Fruit fly (Drosophila melanogaster): ENCODE results near the gene cv.

The cv gene

DNA sequence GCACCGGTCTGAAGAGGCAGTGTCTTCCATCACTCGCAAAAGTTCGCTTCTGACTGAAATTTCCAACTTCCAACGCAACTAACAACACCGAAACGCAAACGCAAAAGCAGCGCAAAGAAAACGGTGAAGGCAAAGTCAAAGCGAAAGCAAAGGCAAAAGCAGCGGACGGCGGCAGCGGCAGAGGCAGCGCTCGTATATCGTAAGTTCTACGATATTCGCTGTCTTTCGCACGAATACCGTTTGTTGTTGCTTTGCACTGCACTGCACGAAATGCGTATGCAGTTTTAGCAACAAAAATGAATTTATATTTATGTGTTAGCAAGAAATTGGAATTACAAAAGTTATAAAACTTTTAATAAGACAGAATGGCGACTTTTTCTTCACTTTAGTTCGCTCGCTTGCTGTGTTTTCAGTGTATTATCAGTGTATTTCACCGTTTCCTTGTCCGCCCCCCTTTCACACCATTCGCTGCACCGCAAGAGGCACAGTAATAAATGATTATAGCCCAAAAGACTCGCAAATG, 41.3 kb upstream of the cv start, which contains the start of gene OtopLa (continued):
- TF ChIP-seq CG6854 (GFP tag; optimal IDR thresholded peaks at IDR 0.05) (peak; percentile 67), vnd (GFP tag; IDR thresholded peaks at IDR 0.05; ENCODE audit: partially characterized antibody) (no peak), CG3847 (GFP tag; IDR thresholded peaks at IDR 0.05) (peak; percentile 75), Gsc (GFP tag; IDR thresholded peaks at IDR 0.05) (peak; percentile 60), zf30C (GFP tag; optimal IDR thresholded peaks at IDR 0.05) (peak; percentile 74), CG2712 (tag; optimal IDR thresholded peaks at IDR 0.05) (peak; percentile 84), row (GFP tag; IDR thresholded peaks at IDR 0.05) (peak; percentile 84), Mad (GFP tag; optimal IDR thresholded peaks at IDR 0.05) (peak; percentile 55), CG11696 (GFP tag; IDR thresholded peaks at IDR 0.05) (peak; percentile 50), gcm2 (GFP tag; optimal IDR thresholded peaks at IDR 0.05) (peak; percentile 52), sens (GFP tag) (peak; percentile 99), CG13287 (GFP tag; IDR thresholded peaks at IDR 0.05; ENCODE audit: partially characterized antibody) (no peak), D19B (GFP tag; optimal IDR thresholded peaks at IDR 0.05) (peak; percentile 55), knrl (GFP tag; IDR thresholded peaks at IDR 0.05; ENCODE audit: partially characterized antibody) (no peak), Rfx (GFP tag; IDR thresholded peaks at IDR 0.05) (peak; percentile 83), CG10959 (GFP tag; IDR thresholded peaks at IDR 0.05) (peak; percentile 80), ci (GFP tag; IDR thresholded peaks at IDR 0.05) (peak; percentile 96), CG7271 (tag; optimal IDR thresholded peaks at IDR 0.05) (peak; percentile 2), Bteb2 (GFP tag; optimal IDR thresholded peaks at IDR 0.05) (peak; percentile 57), Aef1 (GFP tag; IDR thresholded peaks at IDR 0.05) (peak; percentile 75), jumu (GFP tag; optimal IDR thresholded peaks at IDR 0.05) (peak; percentile 80), Optix (GFP tag; IDR thresholded peaks at IDR 0.05) (peak; percentile 79), Awh (GFP tag; IDR thresholded peaks at IDR 0.05) (peak; percentile 89), maf-S (GFP tag; optimal IDR thresholded peaks at IDR 0.05) (peak; percentile 56), slou (GFP tag; optimal IDR thresholded peaks at IDR 0.05) (peak; percentile 73), CG32772 (GFP tag; IDR thresholded peaks at IDR 0.05) (peak; percentile 80), CG4360 (GFP tag; IDR thresholded peaks at IDR 0.05) (peak; percentile 72), schlank (tag; optimal IDR thresholded peaks at IDR 0.05) (peak; percentile 26), CG2889 (GFP tag; IDR thresholded peaks at IDR 0.05) (peak; percentile 68; the same call in 2 of the 3 replicates), phol (tag; optimal IDR thresholded peaks at IDR 0.05) (peak; percentile 87), Asciz (GFP tag; optimal IDR thresholded peaks at IDR 0.05) (peak; percentile 86), Six4 (GFP tag; optimal IDR thresholded peaks at IDR 0.05) (peak; percentile 75), hb (GFP tag; IDR thresholded peaks at IDR 0.05; ENCODE audit: partially characterized antibody) (no peak), CG9817 (tag; optimal IDR thresholded peaks at IDR 0.05) (peak; percentile 69), CoRest (tag; optimal IDR thresholded peaks at IDR 0.05) (peak; percentile 75), slp2 (GFP tag; optimal IDR thresholded peaks at IDR 0.05) (peak; percentile 72), bbx (GFP tag; IDR thresholded peaks at IDR 0.05; ENCODE audit: partially characterized antibody) (no peak), CG11456 (GFP tag; IDR thresholded peaks at IDR 0.05) (peak; percentile 81), Hmr (GFP tag; optimal IDR thresholded peaks at IDR 0.05) (peak; percentile 80), Sin3A (optimal IDR thresholded peaks at IDR 0.05) (no peak), grn (GFP tag; optimal IDR thresholded peaks at IDR 0.05) (no peak), bsh (GFP tag; optimal IDR thresholded peaks at IDR 0.05) (peak; percentile 8 to 90), trem (tag; optimal IDR thresholded peaks at IDR 0.05) (peak; percentile 70), CG1647 (GFP tag; optimal IDR thresholded peaks at IDR 0.05) (peak; percentile 53), CG17568 (GFP tag; optimal IDR thresholded peaks at IDR 0.05) (peak; percentile 66), CG14014 (GFP tag; IDR thresholded peaks at IDR 0.05) (peak; percentile 83), ase (GFP tag; IDR thresholded peaks at IDR 0.05) (peak; percentile 82), Hsf (GFP tag; optimal IDR thresholded peaks at IDR 0.05) (peak; percentile 82), crp (GFP tag; optimal IDR thresholded peaks at IDR 0.05) (peak in 1 of 2 experiments; percentile 32), Kr (GFP tag; optimal IDR thresholded peaks at IDR 0.05) (no peak), CG10462 (GFP tag; optimal IDR thresholded peaks at IDR 0.05) (peak; percentile 63)
